Fruit fly (Drosophila melanogaster): ENCODE data around the gene Sec13.

- no peak for TF ChIP-seq CG5204 (GFP tag; optimal IDR thresholded peaks at IDR 0.05)
- TF ChIP-seq CG11617 (GFP tag; optimal IDR thresholded peaks at IDR 0.05), result no peak
- TF ChIP-seq toe (GFP tag; optimal IDR thresholded peaks at IDR 0.05), result no peak
- no peak for TF ChIP-seq ovo (GFP tag; optimal IDR thresholded peaks at IDR 0.05)
- TF ChIP-seq CG7045 (GFP tag; optimal IDR thresholded peaks at IDR 0.05), result peak; percentile 4
- TF ChIP-seq Clk (GFP tag; optimal IDR thresholded peaks at IDR 0.05), result no peak
- no peak for TF ChIP-seq Hr96 (GFP tag; optimal IDR thresholded peaks at IDR 0.05)
- TF ChIP-seq kay (GFP tag; ENCODE audit: borderline replicate concordance), result peak; percentile 39
- TF ChIP-seq Mnt (GFP tag; optimal IDR thresholded peaks at IDR 0.05), result no peak
- no peak for TF ChIP-seq CG7101 (tag; optimal IDR thresholded peaks at IDR 0.05)
- no peak for TF ChIP-seq CG33017 (tag; optimal IDR thresholded peaks at IDR 0.05)
Observed at dm6 chr3R:23332535-23333333, 23.3 kb upstream of the Sec13 start.

All from whole organism, adult.